Fruit fly (Drosophila melanogaster) whole organism, wandering third instar larva: ENCODE results near the gene sv.
A peak's percentile ranks its signal among the peaks of the same experiment; 100 is the strongest.

ENCODE experiments used
- Abd-B ChIP-seq: fragments of >200 bp; optimal IDR thresholded peaks from 2 replicates; lab custom pipeline; 2017; ENCODE audit warnings: missing biosample characterization, missing genetic modification characterization
- CrebA ChIP-seq: fragments of 200-800 bp; sonication (Bioruptor generic); optimal IDR thresholded peaks from 2 replicates; lab custom pipeline; 2016; ENCODE audit warnings: missing biosample characterization, mild to moderate bottlenecking, missing genetic modification characterization, borderline replicate concordance
- Dfd ChIP-seq: fragments of >200 bp; optimal IDR thresholded peaks from 2 replicates; lab custom pipeline; 2017; ENCODE audit warnings: missing biosample characterization, missing genetic modification characterization
- Dif ChIP-seq: fragments of 200-275, 200-300 bp; sonication (Bioruptor generic); optimal IDR thresholded peaks from 2 replicates; lab custom pipeline; 2018; ENCODE audit warnings: missing biosample characterization, missing genetic modification characterization; ENCODE audit not compliant: partially characterized antibody
- GATAd ChIP-seq: sonication (Bioruptor generic); optimal IDR thresholded peaks from 2 replicates; lab custom pipeline; 2016; ENCODE audit warnings: missing biosample characterization, missing genetic modification characterization
- Hnf4 ChIP-seq: fragments of 200-800 bp; sonication (Bioruptor generic); optimal IDR thresholded peaks from 2 replicates; lab custom pipeline; 2016; ENCODE audit warnings: missing biosample characterization, mild to moderate bottlenecking, missing genetic modification characterization
- Hr78 ChIP-seq: fragments of >200 bp; optimal IDR thresholded peaks from 2 replicates; lab custom pipeline; 2017; ENCODE audit warnings: missing biosample characterization, missing genetic modification characterization
- Hr83 ChIP-seq: fragments of 200-300 bp; sonication (Bioruptor generic); optimal IDR thresholded peaks from 2 replicates; lab custom pipeline; 2016; ENCODE audit warnings: missing biosample characterization, mild to moderate bottlenecking, missing genetic modification characterization, moderate library complexity; ENCODE audit not compliant: poor library complexity, severe bottlenecking
- Jra ChIP-seq: sonication (Bioruptor generic); optimal IDR thresholded peaks from 2 replicates; lab custom pipeline; 2016; ENCODE audit warnings: missing biosample characterization, missing genetic modification characterization
- Mio ChIP-seq: sonication (Bioruptor generic); optimal IDR thresholded peaks from 2 replicates; lab custom pipeline; 2016; ENCODE audit warnings: missing biosample characterization, missing genetic modification characterization
- N ChIP-seq: fragments of >200 bp; optimal IDR thresholded peaks from 2 replicates; lab custom pipeline; 2018; ENCODE audit warnings: missing biosample characterization, missing external identifiers, missing genetic modification characterization
- Rel ChIP-seq, 2 experiments: fragments of 200-800 bp; sonication (Bioruptor generic) in 1 of 2; optimal IDR thresholded peaks; 2 replicates in 1 of 2; 3 replicates in 1 of 2; lab custom pipeline; 2016 to 2019; ENCODE audit warnings: mild to moderate bottlenecking in 2 of 2, missing biosample characterization in 2 of 2, missing genetic modification characterization in 2 of 2, moderate library complexity in 1 of 2
- Sp1 ChIP-seq: fragments of 200-800 bp; sonication (Bioruptor generic); optimal IDR thresholded peaks from 3 replicates; lab custom pipeline; 2019; ENCODE audit warnings: missing biosample characterization, mild to moderate bottlenecking, missing genetic modification characterization, moderate library complexity
- Vsx2 ChIP-seq: fragments of 200-300, 225-300 bp; sonication (Bioruptor generic); optimal IDR thresholded peaks from 2 replicates; lab custom pipeline; 2018; ENCODE audit warnings: missing biosample characterization, missing genetic modification characterization; ENCODE audit not compliant: partially characterized antibody
- dl ChIP-seq, 2 experiments: fragments of 175-275, 200-275 bp in 1 of 2; fragments of 200-275 bp in 1 of 2; sonication (Bioruptor generic); optimal IDR thresholded peaks; lab custom pipeline; 2018; ENCODE audit warnings: mild to moderate bottlenecking in 2 of 2, missing biosample characterization in 2 of 2, missing genetic modification characterization in 2 of 2, moderate library complexity in 2 of 2; ENCODE audit not compliant: partially characterized antibody in 2 of 2, insufficient read depth in 1 of 2
- dsf ChIP-seq: sonication (Bioruptor generic); optimal IDR thresholded peaks from 2 replicates; lab custom pipeline; 2016; ENCODE audit warnings: missing biosample characterization, missing genetic modification characterization, borderline replicate concordance
- ey ChIP-seq: fragments of 200-800 bp; sonication (Bioruptor generic); optimal IDR thresholded peaks from 2 replicates; lab custom pipeline; 2016; ENCODE audit warnings: missing biosample characterization, missing genetic modification characterization
- foxo ChIP-seq, 2 experiments: fragments of 200-800 bp; sonication (Bioruptor generic); optimal IDR thresholded peaks; 2 replicates in 1 of 2; 3 replicates in 1 of 2; lab custom pipeline; 2016 to 2017; ENCODE audit warnings: missing biosample characterization in 2 of 2, missing genetic modification characterization in 2 of 2
- fru ChIP-seq: fragments of 200-800 bp; sonication (Bioruptor generic); optimal IDR thresholded peaks from 3 replicates; lab custom pipeline; 2016; ENCODE audit warnings: missing biosample characterization, mild to moderate bottlenecking, missing genetic modification characterization
- jim ChIP-seq: fragments of 175-275, 200-325 bp; sonication (Bioruptor generic); optimal IDR thresholded peaks from 2 replicates; lab custom pipeline; 2016; ENCODE audit warnings: missing biosample characterization, mild to moderate bottlenecking, missing genetic modification characterization
- lola ChIP-seq: fragments of >200 bp; optimal IDR thresholded peaks from 2 replicates; lab custom pipeline; 2017; ENCODE audit warnings: missing biosample characterization, missing genetic modification characterization
- pan ChIP-seq: fragments of >200 bp; optimal IDR thresholded peaks from 2 replicates; lab custom pipeline; 2017
- psq ChIP-seq: fragments of 200-800 bp; sonication (Bioruptor generic); optimal IDR thresholded peaks from 3 replicates; lab custom pipeline; 2017; ENCODE audit warnings: missing biosample characterization, mild to moderate bottlenecking, missing genetic modification characterization, moderate library complexity
- rgr ChIP-seq: fragments of 200-800 bp; sonication (Bioruptor generic); optimal IDR thresholded peaks from 3 replicates; lab custom pipeline; 2016; ENCODE audit warnings: missing biosample characterization, mild to moderate bottlenecking, missing genetic modification characterization
- sage ChIP-seq: fragments of 200-800 bp; sonication (Bioruptor generic); optimal IDR thresholded peaks from 2 replicates; lab custom pipeline; 2016; ENCODE audit warnings: missing biosample characterization, mild to moderate bottlenecking, missing genetic modification characterization
- sv ChIP-seq: fragments of 200-800 bp; sonication (Bioruptor generic); optimal IDR thresholded peaks from 3 replicates; lab custom pipeline; 2016; ENCODE audit warnings: missing biosample characterization, missing genetic modification characterization
- tai ChIP-seq: sonication (Bioruptor generic); optimal IDR thresholded peaks from 2 replicates; lab custom pipeline; 2016; ENCODE audit warnings: missing biosample characterization, missing genetic modification characterization
- woc ChIP-seq: sonication (Bioruptor generic); optimal IDR thresholded peaks from 2 replicates; lab custom pipeline; 2016; ENCODE audit warnings: missing biosample characterization, mild to moderate bottlenecking, missing genetic modification characterization

sv gene

DNA sequence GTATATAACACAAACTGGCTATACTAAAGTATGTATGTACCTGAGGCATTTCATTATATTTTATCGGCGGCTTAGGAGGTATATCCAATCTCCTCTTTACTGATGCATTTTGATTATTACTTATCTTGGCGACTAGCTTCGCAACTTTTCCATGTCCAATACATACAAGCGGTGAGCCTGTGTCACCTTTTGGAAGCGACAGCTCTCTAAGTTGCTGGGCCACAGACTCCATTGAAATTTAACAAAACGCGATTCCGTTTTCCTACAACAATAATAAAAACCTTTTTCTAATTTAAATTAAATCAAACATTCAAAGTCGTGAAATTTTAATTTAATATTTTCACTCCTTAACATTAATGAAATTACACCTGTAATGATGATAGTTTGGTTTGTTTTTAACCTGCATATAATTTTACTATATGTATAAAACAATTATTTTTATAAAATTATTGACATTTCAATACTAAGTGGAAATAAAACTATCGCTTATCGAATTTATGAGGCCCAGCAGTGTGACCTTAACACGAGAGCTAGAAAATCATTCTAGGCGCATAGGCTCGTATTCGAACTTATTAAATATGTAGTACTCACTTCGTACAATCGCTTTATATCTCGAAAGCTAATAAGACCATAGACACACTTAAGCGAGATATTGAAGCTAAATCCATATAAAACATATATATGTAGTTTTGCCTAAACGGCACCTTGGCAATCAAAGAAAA lies 28.1 kb upstream of the sv start, which contains the start of gene apolpp:
Gene apolpp (plus strand): TSS at position 597 of the 722 bp plus-strand sequence.
- no peak for TF ChIP-seq Hnf4 (GFP tag; lab: Kevin White, UChicago)
- TF ChIP-seq Hr83 (GFP tag; lab: Kevin White, UChicago), result no peak
- TF ChIP-seq ey (GFP tag; lab: Kevin White, UChicago), result no peak
- TF ChIP-seq tai (GFP tag; lab: Kevin White, UChicago), result no peak
- TF ChIP-seq foxo (GFP tag; optimal IDR thresholded peaks at IDR 0.05; lab: Kevin White, UChicago), result no peak
- peak; percentile 15 for TF ChIP-seq sage (GFP tag; lab: Kevin White, UChicago)
- no peak for TF ChIP-seq CrebA
- no peak for TF ChIP-seq Mio
- peak; percentile 97 for TF ChIP-seq N (GFP tag; lab: Kevin White, UChicago)
- no peak for TF ChIP-seq Jra (GFP tag; lab: Kevin White, UChicago)
- no peak for TF ChIP-seq jim (GFP tag; lab: Kevin White, UChicago)
- no peak for TF ChIP-seq dl (GFP tag; optimal IDR thresholded peaks at IDR 0.05; lab: Kevin White, UChicago; ENCODE audit: insufficient read depth in 1 of 2, partially characterized antibody in 2 of 2)
- no peak for TF ChIP-seq Abd-B (GFP tag; lab: Kevin White, UChicago)
- no peak for TF ChIP-seq dsf
- no peak for TF ChIP-seq Sp1
- TF ChIP-seq woc, result peak; percentile 75
- no peak for TF ChIP-seq rgr (GFP tag; lab: Kevin White, UChicago)
- no peak for TF ChIP-seq lola
- TF ChIP-seq Hr78 (GFP tag; lab: Kevin White, UChicago), result peak; percentile 57
- TF ChIP-seq pan (lab: Kevin White, UChicago), result no peak
- no peak for TF ChIP-seq psq (GFP tag; lab: Kevin White, UChicago)

DNA sequence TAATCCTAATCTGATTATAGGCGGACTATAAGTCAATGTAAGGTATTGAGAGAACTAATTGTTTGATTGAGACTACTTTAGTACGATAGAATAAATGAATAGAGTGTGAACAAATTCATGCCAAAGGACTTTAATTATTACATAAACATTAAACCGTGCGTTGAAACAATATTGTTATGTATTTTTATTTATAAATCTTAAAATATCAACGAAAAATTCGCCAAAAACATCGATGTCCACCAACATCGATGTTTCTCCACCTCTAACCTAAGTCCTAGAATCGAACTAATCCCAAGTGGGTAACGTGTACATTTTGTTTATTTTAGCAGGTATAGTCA lies 27.5 kb upstream of the sv start:
- TF ChIP-seq CrebA, result no peak
- TF ChIP-seq Mio, result no peak
- TF ChIP-seq sv (GFP tag; lab: Kevin White, UChicago), result no peak
- TF ChIP-seq N (GFP tag; lab: Kevin White, UChicago), result no peak
- no peak for TF ChIP-seq GATAd
- no peak for TF ChIP-seq dl (GFP tag; optimal IDR thresholded peaks at IDR 0.05; lab: Kevin White, UChicago; ENCODE audit: insufficient read depth in 1 of 2, partially characterized antibody in 2 of 2)
- no peak for TF ChIP-seq Hr78 (GFP tag; lab: Kevin White, UChicago)
- no peak for TF ChIP-seq woc
- no peak for TF ChIP-seq foxo (GFP tag; optimal IDR thresholded peaks at IDR 0.05; lab: Kevin White, UChicago)
- no peak for TF ChIP-seq fru (GFP tag; lab: Kevin White, UChicago)
- TF ChIP-seq Vsx2, result no peak
- TF ChIP-seq lola, result no peak
- TF ChIP-seq Dif (GFP tag; lab: Kevin White, UChicago), result no peak

DNA sequence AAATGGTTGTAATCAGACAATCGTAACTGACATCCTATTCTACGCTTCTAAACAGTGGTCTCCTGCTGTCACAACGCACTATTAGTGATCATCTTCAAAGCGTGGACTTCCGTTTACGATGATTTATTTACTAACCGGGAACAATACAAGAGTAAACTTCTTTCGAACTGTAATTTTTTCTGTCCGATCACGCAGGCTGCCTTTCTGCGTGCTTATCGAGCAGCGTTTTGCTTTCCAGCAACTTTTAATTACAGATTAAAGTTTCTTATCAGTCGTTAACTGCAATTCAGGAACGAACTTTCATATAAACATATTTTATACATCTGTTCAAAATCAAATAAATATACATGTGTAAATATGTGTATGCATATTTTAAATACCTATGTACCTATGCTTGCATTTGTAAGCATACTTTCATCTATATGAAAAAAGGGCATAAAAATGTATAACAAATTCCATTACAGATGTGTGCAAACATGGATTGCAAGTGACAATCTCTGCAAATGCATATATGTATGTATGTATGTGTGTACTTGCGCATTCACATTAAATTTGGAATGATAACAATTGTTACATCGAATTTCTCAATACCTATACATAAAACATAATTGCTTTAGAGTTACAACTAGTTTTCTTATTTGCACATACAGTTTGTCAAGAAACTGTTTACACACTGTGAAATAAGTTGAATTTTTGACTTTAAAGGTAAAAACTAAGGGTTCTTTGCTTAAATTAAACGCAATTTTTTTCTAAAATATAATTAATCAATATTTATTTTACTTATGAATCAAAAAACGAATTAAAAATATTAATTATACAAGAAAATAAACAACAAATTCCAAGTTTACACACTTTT lies 25.4 kb upstream of the sv start:
- no peak for TF ChIP-seq N (GFP tag; lab: Kevin White, UChicago)
- no peak for TF ChIP-seq Hnf4 (GFP tag; lab: Kevin White, UChicago)
- no peak for TF ChIP-seq Rel (GFP tag; optimal IDR thresholded peaks at IDR 0.05; lab: Kevin White, UChicago)
- TF ChIP-seq Rel (tag; optimal IDR thresholded peaks at IDR 0.05; lab: Kevin White, UChicago), result no peak
- peak; percentile 50 for TF ChIP-seq Dfd (GFP tag; lab: Kevin White, UChicago)
- TF ChIP-seq, all 38 proteins: peak for 1

dm6 chr4:1064219-1064618 lies 24.4 kb upstream of the sv start:
- no peak for TF ChIP-seq N (GFP tag; lab: Kevin White, UChicago)
- TF ChIP-seq Hr78 (GFP tag; lab: Kevin White, UChicago), result no peak
- TF ChIP-seq fru (GFP tag; lab: Kevin White, UChicago), result peak; percentile 12
- peak; percentile 5 for TF ChIP-seq psq (GFP tag; lab: Kevin White, UChicago)
- TF ChIP-seq rgr (GFP tag; lab: Kevin White, UChicago), result no peak
- TF ChIP-seq Rel (GFP tag; optimal IDR thresholded peaks at IDR 0.05; lab: Kevin White, UChicago), result no peak
- TF ChIP-seq Rel (tag; optimal IDR thresholded peaks at IDR 0.05; lab: Kevin White, UChicago), result no peak
- TF ChIP-seq GATAd, result no peak
- TF ChIP-seq Vsx2, result no peak
